Fruit fly (Drosophila melanogaster): ENCODE measurements around the gene beg.
A peak's percentile ranks its signal among the peaks of the same experiment; 100 is the strongest.

Gene beg

dm6 chr3L:17004765-17005414 lies 30.6 kb upstream of the beg start (continued):
- TF ChIP-seq rib (GFP tag; IDR thresholded peaks at IDR 0.05) (no peak; the same call in 1 of the 2 replicates), E2f1 (GFP tag; IDR thresholded peaks at IDR 0.05) (0 out of 2 replicates have a peak, but pooled peaks have one; percentile 12), NK7.1 (GFP tag; optimal IDR thresholded peaks at IDR 0.05) (no peak), D19B (GFP tag; optimal IDR thresholded peaks at IDR 0.05) (no peak), chif (GFP tag; optimal IDR thresholded peaks at IDR 0.05) (no peak), stc (GFP tag; IDR thresholded peaks at IDR 0.05) (no peak), chn (GFP tag; optimal IDR thresholded peaks at IDR 0.05) (no peak), CG7372 (GFP tag; IDR thresholded peaks at IDR 0.05) (peak; percentile 44), H2.0 (GFP tag; IDR thresholded peaks at IDR 0.05) (peak; percentile 21; the same call in 1 of the 2 replicates)

DNA sequence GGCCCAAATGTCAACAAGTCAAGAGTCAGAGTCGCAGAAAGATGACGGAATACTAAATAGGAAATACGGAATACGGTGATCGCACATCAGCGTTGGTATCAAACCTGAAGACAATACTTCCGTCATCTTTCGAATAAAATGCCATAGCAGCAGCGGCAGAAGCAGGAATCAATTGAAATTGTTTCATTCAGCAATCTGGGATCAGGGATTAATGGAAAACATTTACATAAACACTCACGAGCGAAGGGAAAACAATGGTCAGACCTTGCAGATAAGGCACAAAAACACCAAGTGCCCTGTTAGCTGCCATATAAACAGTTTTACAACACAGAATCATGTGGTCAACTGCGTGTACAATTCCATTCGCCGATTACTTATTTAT lies 30.1 kb upstream of the beg start:
- no peak for TF ChIP-seq CG17385 (GFP tag; optimal IDR thresholded peaks at IDR 0.05)
- TF ChIP-seq Vsx1 (GFP tag; optimal IDR thresholded peaks at IDR 0.05) = no peak
- no peak for TF ChIP-seq bowl (GFP tag; IDR thresholded peaks at IDR 0.05)
- TF ChIP-seq CG15514 (GFP tag; optimal IDR thresholded peaks at IDR 0.05) = no peak
- TF ChIP-seq stwl (tag; optimal IDR thresholded peaks at IDR 0.05) = peak; percentile 4
- no peak for TF ChIP-seq ssp (GFP tag; IDR thresholded peaks at IDR 0.05)
- no peak for TF ChIP-seq CG4404 (GFP tag; IDR thresholded peaks at IDR 0.05)
- no peak for TF ChIP-seq tap (tag; optimal IDR thresholded peaks at IDR 0.05)
- TF ChIP-seq hkb (optimal IDR thresholded peaks at IDR 0.05) = no peak
- no peak for TF ChIP-seq hkb (GFP tag; IDR thresholded peaks at IDR 0.05)
- peak; percentile 65 for TF ChIP-seq CG34376 (GFP tag; optimal IDR thresholded peaks at IDR 0.05)
- no peak for TF ChIP-seq CG12744 (GFP tag; optimal IDR thresholded peaks at IDR 0.05)
- TF ChIP-seq slp2 (GFP tag; optimal IDR thresholded peaks at IDR 0.05) = no peak
- TF ChIP-seq CG6272 (GFP tag; IDR thresholded peaks at IDR 0.05) = no peak
- TF ChIP-seq crol (GFP tag; IDR thresholded peaks at IDR 0.05) = no peak
- no peak for TF ChIP-seq wor (GFP tag; IDR thresholded peaks at IDR 0.05)
- peak in 1 of 2 experiments; percentile 39 for TF ChIP-seq Pdp1 (GFP tag; optimal IDR thresholded peaks at IDR 0.05)
- TF ChIP-seq ac (GFP tag; optimal IDR thresholded peaks at IDR 0.05) = no peak
- 0 out of 2 replicates have a peak, but pooled peaks have one; percentile 5 for TF ChIP-seq Rfx (GFP tag; IDR thresholded peaks at IDR 0.05)
- TF ChIP-seq sug (tag; optimal IDR thresholded peaks at IDR 0.05) = peak; percentile 11

DNA sequence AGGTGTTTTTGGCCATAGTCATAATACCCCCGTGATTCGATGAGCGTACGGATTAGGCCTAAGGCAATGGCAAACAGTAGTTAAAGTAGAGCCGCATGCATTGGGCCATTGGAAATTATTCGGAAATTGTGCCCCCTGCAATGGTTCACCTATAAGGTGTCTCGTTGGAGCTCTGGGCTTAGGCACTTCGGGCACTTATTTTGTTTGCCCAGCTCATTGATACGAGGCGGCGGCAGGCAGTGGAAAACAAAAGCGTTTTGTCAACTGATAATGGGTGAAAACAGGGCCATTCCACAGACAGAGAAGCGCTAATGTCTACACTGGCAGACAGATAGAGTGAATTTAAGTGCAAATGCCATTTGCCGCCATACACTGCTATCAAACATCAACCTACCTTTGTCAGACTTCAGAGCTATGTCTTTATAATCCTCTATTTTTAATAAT lies 29.2 kb upstream of the beg start:
- no peak for TF ChIP-seq luna (GFP tag; optimal IDR thresholded peaks at IDR 0.05)
- TF ChIP-seq Hr78 (GFP tag; optimal IDR thresholded peaks at IDR 0.05) = peak in 1 of 2 experiments; percentile 35
- no peak for TF ChIP-seq sqz (GFP tag; optimal IDR thresholded peaks at IDR 0.05)
- 0 out of 3 replicates have a peak, but pooled peaks have one; percentile 38 for TF ChIP-seq ken (GFP tag; IDR thresholded peaks at IDR 0.05)
- peak; percentile 34 for TF ChIP-seq CG13296 (GFP tag; optimal IDR thresholded peaks at IDR 0.05)
- TF ChIP-seq z (GFP tag; IDR thresholded peaks at IDR 0.05) = 0 out of 3 replicates have a peak, but pooled peaks have one; percentile 50
- TF ChIP-seq Dbx (GFP tag; IDR thresholded peaks at IDR 0.05) = 0 out of 3 replicates have a peak, but pooled peaks have one; percentile 46
- peak; percentile 23 for TF ChIP-seq HHEX (GFP tag; optimal IDR thresholded peaks at IDR 0.05)
- TF ChIP-seq ci (GFP tag; IDR thresholded peaks at IDR 0.05) = 0 out of 3 replicates have a peak, but pooled peaks have one; percentile 10
- TF ChIP-seq sug (tag; optimal IDR thresholded peaks at IDR 0.05) = peak; percentile 83
- TF ChIP-seq CG10959 (GFP tag; IDR thresholded peaks at IDR 0.05) = no peak
- peak; percentile 53 for TF ChIP-seq tgo (GFP tag; IDR thresholded peaks at IDR 0.05)
- TF ChIP-seq so (GFP tag; IDR thresholded peaks at IDR 0.05) = 0 out of 3 replicates have a peak, but pooled peaks have one; percentile 41
- peak; percentile 34 for TF ChIP-seq CG12071 (GFP tag; optimal IDR thresholded peaks at IDR 0.05)
- TF ChIP-seq NfI (GFP tag; optimal IDR thresholded peaks at IDR 0.05) = peak; percentile 4
- TF ChIP-seq CG3726 (GFP tag; IDR thresholded peaks at IDR 0.05) = no peak
- no peak for TF ChIP-seq CG4707 (GFP tag; optimal IDR thresholded peaks at IDR 0.05)
- peak; percentile 53 for TF ChIP-seq slbo (GFP tag; IDR thresholded peaks at IDR 0.05)
- no peak for TF ChIP-seq pan (optimal IDR thresholded peaks at IDR 0.05)
- peak in 1 of 2 experiments; percentile 55 for TF ChIP-seq pan (GFP tag; optimal IDR thresholded peaks at IDR 0.05 in 1 of 2, IDR thresholded peaks at IDR 0.05 in 1 of 2)
- TF ChIP-seq CG17361 (GFP tag; IDR thresholded peaks at IDR 0.05) = 0 out of 3 replicates have a peak, but pooled peaks have one; percentile 6
- TF ChIP-seq pb (GFP tag; optimal IDR thresholded peaks at IDR 0.05) = no peak

Measured in whole organism, embryonic.